Worm (Caenorhabditis elegans) whole organism, young adult: Measurements from ENCODE around the gene B0280.11.

Experiments
- F57A8.1 ChIP-seq: fragments of 200-800 bp; sonication (Bioruptor generic); optimal IDR thresholded peaks from 2 replicates; lab custom pipeline; 2018; ENCODE audit warnings: mild to moderate bottlenecking, missing genetic modification characterization, moderate library complexity, missing compliant biosample characterization
- Y95B8A.8 ChIP-seq: fragments of 200-800 bp; sonication (Bioruptor generic); IDR thresholded peaks from 2 replicates; pipeline ENCODE4 v1.3.6; 2022; ENCODE audit warnings: missing genetic modification reagents, missing genetic modification characterization, missing compliant biosample characterization
- aptf-2 ChIP-seq: fragments of 200-800 bp; sonication (Bioruptor generic); conservative IDR thresholded peaks from 2 replicates; pipeline ENCODE4 v1.3.6; 2022; ENCODE audit warnings: missing genetic modification reagents, missing genetic modification characterization, missing compliant biosample characterization
- chd-7 ChIP-seq: sonication (generic microtip); optimal IDR thresholded peaks from 2 replicates; lab custom pipeline; 2016; ENCODE audit warnings: mild to moderate bottlenecking, missing genetic modification characterization, moderate library complexity, missing compliant biosample characterization
- efl-1 ChIP-seq: fragments of 150-350 bp; optimal IDR thresholded peaks from 2 replicates; lab custom pipeline; 2014; ENCODE audit warnings: missing biosample characterization, missing genetic modification reagents, missing genetic modification characterization
- ekl-4 ChIP-seq: fragments of 200-800 bp; sonication (Bioruptor generic); IDR thresholded peaks from 2 replicates; pipeline ENCODE4 v1.3.6; 2022; ENCODE audit warnings: missing genetic modification reagents, missing genetic modification characterization, missing compliant biosample characterization
- lin-35 ChIP-seq, 3 experiments: fragments of 150-350 bp in 2 of 3; sonication (generic microtip) in 1 of 3; optimal IDR thresholded peaks; 2 replicates each; lab custom pipeline; 2014 to 2018; ENCODE audit warnings: missing biosample characterization in 3 of 3, missing genetic modification characterization in 3 of 3, missing genetic modification reagents in 3 of 3
- lin-40 ChIP-seq: sonication (generic microtip); optimal IDR thresholded peaks from 2 replicates; lab custom pipeline; 2016; ENCODE audit warnings: missing genetic modification characterization, mild to moderate bottlenecking, missing compliant biosample characterization, missing genotype, missing genetic modification reagents
- lin-54 ChIP-seq: fragments of 200-800 bp; sonication (Bioruptor generic); optimal IDR thresholded peaks from 2 replicates; lab custom pipeline; 2018; ENCODE audit warnings: mild to moderate bottlenecking, missing genetic modification characterization, missing compliant biosample characterization
- nfya-1 ChIP-seq: sonication (generic microtip); optimal IDR thresholded peaks from 2 replicates; lab custom pipeline; 2017; ENCODE audit warnings: antibody characterized with exemption, missing compliant biosample characterization, missing genetic modification characterization, borderline replicate concordance; ENCODE audit not compliant: insufficient read depth
- nhr-179 ChIP-seq: sonication (generic microtip); optimal IDR thresholded peaks from 2 replicates; lab custom pipeline; 2016; ENCODE audit warnings: mild to moderate bottlenecking, missing genetic modification characterization, missing compliant biosample characterization
- pha-4 ChIP-seq: fragments of 150-350 bp; sonication (generic microtip); optimal IDR thresholded peaks from 2 replicates; lab custom pipeline; 2014; ENCODE audit warnings: missing biosample characterization, missing genetic modification reagents, missing genetic modification characterization
- tbp1 ChIP-seq: fragments of 200-800 bp; sonication (Bioruptor generic); optimal IDR thresholded peaks from 2 replicates; lab custom pipeline; 2018; ENCODE audit warnings: mild to moderate bottlenecking, missing genetic modification characterization, missing compliant biosample characterization
- ztf-26 ChIP-seq: sonication (generic microtip); optimal IDR thresholded peaks from 2 replicates; lab custom pipeline; 2017; ENCODE audit warnings: missing genetic modification characterization, missing compliant biosample characterization

DNA sequence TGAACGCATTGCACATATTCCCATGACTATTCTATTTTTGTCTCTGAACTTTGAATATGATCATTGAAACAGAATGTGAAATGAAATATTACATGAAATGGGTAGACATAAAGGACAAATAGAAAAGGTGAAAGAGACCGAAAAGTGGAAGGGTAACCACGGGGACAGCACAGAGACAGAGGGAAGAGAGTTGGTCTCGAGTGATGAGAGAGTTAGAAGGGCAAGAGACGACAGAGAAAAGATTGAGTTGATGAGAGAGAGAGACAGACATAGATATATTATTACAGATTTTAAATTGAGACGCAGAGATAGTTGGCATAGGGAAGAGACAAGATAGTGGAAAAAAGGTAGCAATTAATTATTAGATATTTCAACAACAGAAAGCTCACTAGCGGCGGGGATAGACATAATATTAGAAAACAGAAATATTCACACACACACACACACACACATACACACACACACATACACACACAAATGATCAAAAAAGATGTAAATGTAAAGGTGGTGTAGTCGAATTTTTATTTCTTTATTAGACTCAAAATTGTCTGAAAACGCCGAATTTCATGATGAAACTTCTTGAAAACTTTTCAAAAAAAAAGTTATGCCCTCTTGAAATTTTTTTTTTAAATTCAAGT is 21.3 kb downstream of the B0280.11 start:
- TF ChIP-seq F57A8.1 (GFP tag; lab: Kevin White, UChicago) (no peak), tbp1 (GFP tag; lab: Kevin White, UChicago) (peak; percentile 21), Y95B8A.8 (GFP tag; lab: Robert Waterston, UW) (no peak), lin-40 (tag; lab: Kevin White, UChicago) (peak; percentile 46), pha-4 (no peak), chd-7 (tag; lab: Kevin White, UChicago) (no peak), aptf-2 (GFP tag; lab: Robert Waterston, UW) (no peak), nfya-1 (no peak), nhr-179 (tag; lab: Kevin White, UChicago) (no peak), lin-35 (GFP tag; optimal IDR thresholded peaks at IDR 0.05; lab: Kevin White, UChicago) (no peak), lin-54 (GFP tag; lab: Kevin White, UChicago) (peak; percentile 35), efl-1 (no peak), ztf-26 (tag; lab: Kevin White, UChicago) (no peak), ekl-4 (no peak)
